Fruit fly (Drosophila melanogaster): ENCODE data around the gene Gas41.

- no peak for TF ChIP-seq psq (optimal IDR thresholded peaks at IDR 0.05)
- TF ChIP-seq pan (optimal IDR thresholded peaks at IDR 0.05): no peak
- TF ChIP-seq Dll (optimal IDR thresholded peaks at IDR 0.05): no peak
- no peak for TF ChIP-seq CG8478 (optimal IDR thresholded peaks at IDR 0.05)
Measured at dm6 chr2L:6907761-6908160, 42.2 kb downstream of the Gas41 start, which contains the start of the genes Polr1F and Rat1.

All from whole organism.